Worm (Caenorhabditis elegans) whole organism, mixed stage, embryonic: ENCODE data around the gene F08F1.3.

Source experiments
- blmp-1 ChIP-seq: fragments of 150-350 bp; optimal IDR thresholded peaks from 2 replicates; lab custom pipeline; 2014; ENCODE audit warnings: missing biosample characterization, missing genetic modification characterization
- elt-3 ChIP-seq: fragments of 150-350 bp; optimal IDR thresholded peaks from 2 replicates; lab custom pipeline; 2014; ENCODE audit warnings: missing biosample characterization, missing genetic modification characterization
- ham-2 ChIP-seq: fragments of 200-800 bp; sonication (Bioruptor generic); optimal IDR thresholded peaks from 2 replicates; lab custom pipeline; 2018; ENCODE audit warnings: mild to moderate bottlenecking, missing genetic modification characterization, missing compliant biosample characterization
- lin-13 ChIP-seq: fragments of 150-350 bp; optimal IDR thresholded peaks from 2 replicates; lab custom pipeline; 2014; ENCODE audit warnings: missing biosample characterization, missing genetic modification characterization
- lsy-2 ChIP-seq: fragments of 150-350 bp; optimal IDR thresholded peaks from 2 replicates; lab custom pipeline; 2014; ENCODE audit warnings: missing biosample characterization, missing genetic modification characterization
- mep-1 ChIP-seq: fragments of 150-350 bp; optimal IDR thresholded peaks from 2 replicates; lab custom pipeline; 2017; ENCODE audit warnings: missing biosample characterization, missing genetic modification reagents, missing genetic modification characterization, inconsistent platforms
- nhr-28 ChIP-seq: fragments of 150-350 bp; optimal IDR thresholded peaks from 2 replicates; lab custom pipeline; 2014; ENCODE audit warnings: missing biosample characterization, missing genetic modification characterization
- pha-4 ChIP-seq: fragments of 150-350 bp; optimal IDR thresholded peaks from 2 replicates; lab custom pipeline; 2018; ENCODE audit warnings: missing biosample characterization, missing genetic modification reagents, missing genetic modification characterization
- snpc-4 ChIP-seq: fragments of 150-350 bp; optimal IDR thresholded peaks from 2 replicates; lab custom pipeline; 2014; ENCODE audit warnings: missing biosample characterization, missing genetic modification characterization
- unc-62 ChIP-seq: fragments of 150-350 bp; optimal IDR thresholded peaks from 2 replicates; lab custom pipeline; 2014; ENCODE audit warnings: missing biosample characterization, missing genetic modification reagents, missing genetic modification characterization

DNA sequence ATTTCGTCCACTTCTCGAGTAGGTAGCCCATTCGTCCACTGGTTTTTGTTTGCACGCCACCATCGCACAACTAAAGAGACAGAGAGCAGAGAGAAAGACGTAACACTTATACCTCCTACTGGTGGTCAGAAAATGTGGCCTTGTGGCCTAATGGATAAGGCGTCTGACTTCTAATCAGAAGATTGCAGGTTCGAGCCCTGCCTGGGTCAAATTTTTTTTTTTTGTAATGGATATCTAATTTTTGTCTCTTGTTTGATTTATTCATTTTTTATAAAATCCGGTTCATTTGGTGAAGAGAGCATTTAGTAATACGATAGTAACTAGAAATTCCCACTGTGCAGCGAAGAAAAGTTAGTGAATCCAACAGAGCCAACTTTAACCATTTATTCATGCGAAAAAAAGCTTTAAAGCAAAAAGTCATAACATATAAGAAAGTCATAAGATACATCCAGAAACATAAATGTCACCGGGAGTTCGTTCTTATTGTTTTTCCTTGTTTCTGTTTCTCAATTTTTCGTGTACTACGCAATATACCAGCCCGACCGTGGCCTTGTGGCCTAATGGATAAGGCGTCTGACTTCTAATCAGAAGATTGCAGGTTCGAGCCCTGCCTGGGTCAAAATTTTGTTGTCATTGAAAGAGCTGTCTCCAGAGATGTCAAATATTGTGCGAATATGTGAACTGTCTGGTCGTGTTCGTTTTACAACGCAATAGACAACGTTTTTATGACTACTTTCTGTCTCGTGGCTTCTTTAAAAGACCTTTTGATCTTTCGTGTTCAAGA lies 42.4 kb upstream of the F08F1.3 start:
- TF ChIP-seq ham-2 (GFP tag; lab: Kevin White, UChicago) (no peak), unc-62 (peak; percentile 25), pha-4 (tag; lab: Kevin White, UChicago) (no peak), lsy-2 (tag; lab: Kevin White, UChicago) (no peak), nhr-28 (peak; percentile 31), mep-1 (tag; lab: Kevin White, UChicago) (peak; percentile 56), lin-13 (tag; lab: Kevin White, UChicago) (no peak), blmp-1 (tag; lab: Kevin White, UChicago) (no peak), elt-3 (tag; lab: Kevin White, UChicago) (no peak), snpc-4 (tag; lab: Kevin White, UChicago) (no peak)
